Worm (Caenorhabditis elegans): ENCODE data around the gene acbp-6.

acbp-6 gene

ce11 chrII:11928752-11929151 is 44.8 kb downstream of the acbp-6 start:
- 0 out of 2 replicates have a peak, but pooled peaks have one; percentile 12 for TF ChIP-seq dmd-6 (GFP tag; IDR thresholded peaks at IDR 0.05)
- peak; percentile 13; the same call in 1 of the 2 replicates for TF ChIP-seq set-16 (GFP tag; IDR thresholded peaks at IDR 0.05)
- TF ChIP-seq nhr-111 (GFP tag; optimal IDR thresholded peaks at IDR 0.05) = no peak
- peak; percentile 43 for TF ChIP-seq mep-1 (tag; optimal IDR thresholded peaks at IDR 0.05)
- peak; percentile 45 for TF ChIP-seq hlh-11 (tag; optimal IDR thresholded peaks at IDR 0.05)
- peak; percentile 93 for TF ChIP-seq nhr-25 (tag; optimal IDR thresholded peaks at IDR 0.05; ENCODE audit: borderline replicate concordance, insufficient read depth)
- TF ChIP-seq nhr-28 (tag; optimal IDR thresholded peaks at IDR 0.05) = peak; percentile 59
- TF ChIP-seq mdl-1 (tag; optimal IDR thresholded peaks at IDR 0.05) = peak in 1 of 2 experiments; percentile 41
- peak in 1 of 2 experiments; percentile 13 for TF ChIP-seq lsy-2 (tag; optimal IDR thresholded peaks at IDR 0.05)
- peak; percentile 12 for TF ChIP-seq dve-1 (tag; optimal IDR thresholded peaks at IDR 0.05; ENCODE audit: insufficient read depth)
- TF ChIP-seq mxl-3 (GFP tag; optimal IDR thresholded peaks at IDR 0.05) = peak; percentile 76
- peak; percentile 17 for TF ChIP-seq nhr-48 (tag; optimal IDR thresholded peaks at IDR 0.05)
- TF ChIP-seq unc-62 (GFP tag; optimal IDR thresholded peaks at IDR 0.05 in 1 of 2) = peak in 1 of 2 experiments; percentile 85
- TF ChIP-seq unc-62 (tag; optimal IDR thresholded peaks at IDR 0.05) = no peak
- no peak for TF ChIP-seq nhr-237 (tag; optimal IDR thresholded peaks at IDR 0.05)
- TF ChIP-seq hmg-1.1 (GFP tag; IDR thresholded peaks at IDR 0.05) = no peak
- TF ChIP-seq hlh-30 (tag; optimal IDR thresholded peaks at IDR 0.05; ENCODE audit: insufficient read depth) = peak; percentile 42
- no peak for TF ChIP-seq tra-1 (GFP tag; IDR thresholded peaks at IDR 0.05)
- TF ChIP-seq nhr-41 (GFP tag; IDR thresholded peaks at IDR 0.05) = no peak

ce11 chrII:11926501-11926900 is 47.0 kb downstream of the acbp-6 start:
- TF ChIP-seq madf-5 (GFP tag; IDR thresholded peaks at IDR 0.05) (no peak), egl-27 (tag; optimal IDR thresholded peaks at IDR 0.05) (no peak), aly-2 (tag; optimal IDR thresholded peaks at IDR 0.05) (no peak), duxl-1 (tag; optimal IDR thresholded peaks at IDR 0.05; ENCODE audit: poor library complexity) (no peak), nhr-25 (tag; optimal IDR thresholded peaks at IDR 0.05; ENCODE audit: borderline replicate concordance, insufficient read depth) (peak; percentile 33), lsy-2 (tag; optimal IDR thresholded peaks at IDR 0.05) (peak in 1 of 2 experiments; percentile 85), ztf-7 (tag; optimal IDR thresholded peaks at IDR 0.05) (no peak), saeg-2 (GFP tag; IDR thresholded peaks at IDR 0.05) (no peak), ama-1 (optimal IDR thresholded peaks at IDR 0.05) (no peak), ceh-28 (tag; optimal IDR thresholded peaks at IDR 0.05) (no peak), dpl-1 (GFP tag; optimal IDR thresholded peaks at IDR 0.05) (no peak), lin-15B (tag; optimal IDR thresholded peaks at IDR 0.05) (no peak), dve-1 (tag; optimal IDR thresholded peaks at IDR 0.05; ENCODE audit: insufficient read depth) (no peak), ztf-11 (tag; optimal IDR thresholded peaks at IDR 0.05) (no peak), unc-39 (tag; optimal IDR thresholded peaks at IDR 0.05) (no peak), gei-8 (GFP tag; optimal IDR thresholded peaks at IDR 0.05) (no peak)

ce11 chrII:11925203-11925602 is 48.3 kb downstream of the acbp-6 start:
- TF ChIP-seq daf-12 (tag; optimal IDR thresholded peaks at IDR 0.05) (no peak), F26F4.8 (GFP tag; conservative IDR thresholded peaks at IDR 0.05) (no peak), R02D3.7 (tag; optimal IDR thresholded peaks at IDR 0.05) (no peak), ceh-44 (GFP tag; IDR thresholded peaks at IDR 0.05) (no peak), nhr-237 (tag; optimal IDR thresholded peaks at IDR 0.05) (no peak), aha-1 (tag) (peak; percentile 87), nhr-28 (tag; optimal IDR thresholded peaks at IDR 0.05) (no peak), pqm-1 (tag; optimal IDR thresholded peaks at IDR 0.05) (no peak), pha-4 (GFP tag; IDR thresholded peaks at IDR 0.05) (no peak), pha-4 (tag; optimal IDR thresholded peaks at IDR 0.05) (peak; percentile 27), unc-62 (GFP tag; optimal IDR thresholded peaks at IDR 0.05 in 1 of 2) (peak in 1 of 2 experiments; percentile 12), unc-62 (tag; optimal IDR thresholded peaks at IDR 0.05) (no peak), ceh-82 (tag; optimal IDR thresholded peaks at IDR 0.05) (no peak), zfp-3 (GFP tag; conservative IDR thresholded peaks at IDR 0.05) (no peak)

Measured in whole organism, L4 larva.